Worm (Caenorhabditis elegans) whole organism, early embryonic: ENCODE data around the gene cest-5.1.

Source experiments
- B0310.2 ChIP-seq: sonication (generic microtip); optimal IDR thresholded peaks from 2 replicates; lab custom pipeline; 2016; ENCODE audit warnings: mild to moderate bottlenecking, missing genetic modification characterization, missing compliant biosample characterization
- F13C5.2 ChIP-seq: sonication (generic microtip); optimal IDR thresholded peaks from 2 replicates; lab custom pipeline; 2017; ENCODE audit warnings: mild to moderate bottlenecking, missing genetic modification characterization, inconsistent platforms, missing compliant biosample characterization
- ama-1 ChIP-seq: fragments of 150-350 bp; optimal IDR thresholded peaks from 2 replicates; lab custom pipeline; 2014
- hnd-1 ChIP-seq: sonication (generic microtip); optimal IDR thresholded peaks from 2 replicates; lab custom pipeline; 2016; ENCODE audit warnings: missing genetic modification characterization, missing compliant biosample characterization
- pes-1 ChIP-seq: fragments of 200-800 bp; sonication (Bioruptor generic); IDR thresholded peaks from 2 replicates; pipeline ENCODE4 v1.3.6; 2022; ENCODE audit warnings: missing genetic modification reagents, missing genetic modification characterization, missing compliant biosample characterization
- tbx-11 ChIP-seq: fragments of 200-800 bp; sonication (Bioruptor generic); IDR thresholded peaks from 2 replicates; pipeline ENCODE4 v1.3.6; 2022; ENCODE audit warnings: missing genetic modification characterization, missing compliant biosample characterization
- tbx-37 ChIP-seq: fragments of 200-800 bp; sonication (Bioruptor generic); conservative IDR thresholded peaks from 2 replicates; pipeline ENCODE4 v1.3.6; 2022; ENCODE audit warnings: missing genetic modification reagents, missing genetic modification characterization, missing compliant biosample characterization

- no peak for TF ChIP-seq B0310.2
- no peak for TF ChIP-seq tbx-11
- no peak for TF ChIP-seq ama-1 (lab: Kevin White, UChicago)
- TF ChIP-seq tbx-37 = no peak
- no peak for TF ChIP-seq pes-1 (GFP tag; lab: Robert Waterston, UW)
- no peak for TF ChIP-seq F13C5.2 (tag; lab: Kevin White, UChicago)
- TF ChIP-seq hnd-1 (tag; lab: Kevin White, UChicago) = no peak
These were observed 43.4 kb downstream of the cest-5.1 start for ce11 chrIV:6588080-6588613.
